Worm (Caenorhabditis elegans) whole organism, early embryonic: ENCODE measurements around the gene sru-30.

ENCODE experiments used
- B0310.2 ChIP-seq: sonication (generic microtip); optimal IDR thresholded peaks from 2 replicates; lab custom pipeline; 2016; ENCODE audit warnings: mild to moderate bottlenecking, missing genetic modification characterization, missing compliant biosample characterization
- F13C5.2 ChIP-seq: sonication (generic microtip); optimal IDR thresholded peaks from 2 replicates; lab custom pipeline; 2017; ENCODE audit warnings: mild to moderate bottlenecking, missing genetic modification characterization, inconsistent platforms, missing compliant biosample characterization
- aly-1 ChIP-seq: sonication (generic microtip); optimal IDR thresholded peaks from 2 replicates; lab custom pipeline; 2016; ENCODE audit warnings: missing genetic modification characterization, missing compliant biosample characterization
- ama-1 ChIP-seq: fragments of 150-350 bp; optimal IDR thresholded peaks from 2 replicates; lab custom pipeline; 2014
- ceh-13 ChIP-seq: fragments of 200-800 bp; sonication (Bioruptor generic); optimal IDR thresholded peaks from 2 replicates; lab custom pipeline; 2018; ENCODE audit warnings: mild to moderate bottlenecking, missing genetic modification characterization, missing compliant biosample characterization
- ceh-36 ChIP-seq: sonication (generic microtip); optimal IDR thresholded peaks from 2 replicates; lab custom pipeline; 2016; ENCODE audit warnings: missing genetic modification characterization, inconsistent platforms, missing compliant biosample characterization
- ets-7 ChIP-seq: sonication (generic microtip); optimal IDR thresholded peaks from 2 replicates; lab custom pipeline; 2016; ENCODE audit warnings: missing genotype, missing genetic modification characterization, missing compliant biosample characterization
- flt-1 ChIP-seq: fragments of 200-800 bp; sonication (Bioruptor generic); IDR thresholded peaks from 2 replicates; pipeline ENCODE4 v1.3.6; 2022; ENCODE audit warnings: missing genetic modification characterization, missing compliant biosample characterization
- hmbx-1 ChIP-seq: sonication (generic microtip); optimal IDR thresholded peaks from 2 replicates; lab custom pipeline; 2016; ENCODE audit warnings: mild to moderate bottlenecking, missing genetic modification characterization, missing compliant biosample characterization
- hmg-4 ChIP-seq: fragments of 200-800 bp; sonication (Bioruptor generic); optimal IDR thresholded peaks from 2 replicates; lab custom pipeline; 2018; ENCODE audit warnings: mild to moderate bottlenecking, missing genetic modification characterization, missing compliant biosample characterization
- hnd-1 ChIP-seq: sonication (generic microtip); optimal IDR thresholded peaks from 2 replicates; lab custom pipeline; 2016; ENCODE audit warnings: missing genetic modification characterization, missing compliant biosample characterization
- pes-1 ChIP-seq: fragments of 200-800 bp; sonication (Bioruptor generic); IDR thresholded peaks from 2 replicates; pipeline ENCODE4 v1.3.6; 2022; ENCODE audit warnings: missing genetic modification reagents, missing genetic modification characterization, missing compliant biosample characterization
- scrt-1 ChIP-seq: fragments of 200-800 bp; sonication (Bioruptor generic); IDR thresholded peaks from 2 replicates; pipeline ENCODE4 v1.3.6; 2022; ENCODE audit warnings: missing genetic modification characterization, missing compliant biosample characterization
- sea-1 ChIP-seq: fragments of 200-800 bp; sonication (Bioruptor generic); conservative IDR thresholded peaks from 2 replicates; pipeline ENCODE4 v1.3.6; 2022; ENCODE audit warnings: missing genetic modification characterization, missing compliant biosample characterization
- tbx-11 ChIP-seq: fragments of 200-800 bp; sonication (Bioruptor generic); IDR thresholded peaks from 2 replicates; pipeline ENCODE4 v1.3.6; 2022; ENCODE audit warnings: missing genetic modification characterization, missing compliant biosample characterization
- tbx-37 ChIP-seq: fragments of 200-800 bp; sonication (Bioruptor generic); conservative IDR thresholded peaks from 2 replicates; pipeline ENCODE4 v1.3.6; 2022; ENCODE audit warnings: missing genetic modification reagents, missing genetic modification characterization, missing compliant biosample characterization
- tra-4 ChIP-seq: sonication (generic microtip); optimal IDR thresholded peaks from 2 replicates; lab custom pipeline; 2017; ENCODE audit warnings: missing genetic modification characterization, missing compliant biosample characterization

The sru-30 gene

DNA sequence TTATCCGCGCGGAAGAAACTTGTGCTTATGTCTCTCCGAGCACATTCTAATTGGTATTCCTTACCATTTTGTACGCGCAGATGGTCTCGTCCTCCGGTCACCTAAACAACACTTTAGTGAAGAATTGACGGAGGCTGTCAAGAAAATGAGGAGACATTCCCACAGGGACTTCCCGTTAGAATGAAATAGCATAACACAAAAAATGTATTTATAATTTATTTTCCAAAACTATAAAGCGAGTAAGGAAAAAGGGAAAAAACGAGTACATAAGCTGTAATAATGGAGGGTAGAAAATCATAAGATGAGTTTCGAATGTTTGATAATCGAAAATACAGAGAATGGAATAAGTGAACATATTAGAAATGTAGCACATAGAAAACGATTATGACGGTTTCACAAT lies 37.9 kb upstream of the sru-30 start, which contains the start of gene F46B6.12:
F46B6.12 (minus strand) TSS at position 101 of the 400 bp plus-strand sequence.
- TF ChIP-seq ama-1 (lab: Kevin White, UChicago): no peak
- TF ChIP-seq ceh-36 (tag; lab: Kevin White, UChicago): no peak
- no peak for TF ChIP-seq ceh-13 (GFP tag; lab: Kevin White, UChicago)
- TF ChIP-seq aly-1 (tag; lab: Kevin White, UChicago): no peak
- no peak for TF ChIP-seq flt-1 (GFP tag; lab: Robert Waterston, UW)

DNA sequence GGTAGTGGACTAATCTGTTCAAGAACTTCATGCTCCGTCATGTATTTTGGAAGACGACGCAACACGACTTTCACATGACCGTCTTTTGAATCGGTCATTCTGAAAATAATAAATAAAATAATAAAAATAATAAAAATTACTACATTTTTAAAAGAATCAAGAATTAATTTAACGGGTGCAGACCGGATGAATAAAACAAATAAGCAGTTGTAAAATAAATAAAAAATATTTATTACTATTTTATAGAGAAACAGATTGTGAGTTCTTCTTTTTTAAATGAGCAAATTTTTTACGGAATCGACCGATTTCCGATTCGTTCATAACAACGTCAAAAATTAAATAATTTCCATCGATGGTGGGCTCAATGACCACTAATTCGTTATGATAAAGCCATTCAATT lies 36.0 kb upstream of the sru-30 start, which contains the start of gene smg-4:
smg-4 (minus strand) TSS at position 101 of the 400 bp plus-strand sequence.
- TF ChIP-seq hnd-1 (no peak), hmg-4 (GFP tag; lab: Kevin White, UChicago) (no peak), aly-1 (tag; lab: Kevin White, UChicago) (no peak), pes-1 (GFP tag; lab: Robert Waterston, UW) (no peak), tra-4 (tag; lab: Kevin White, UChicago) (no peak), tbx-11 (GFP tag; lab: Robert Waterston, UW) (no peak), ets-7 (tag; lab: Kevin White, UChicago) (no peak), tbx-37 (no peak), flt-1 (GFP tag; lab: Robert Waterston, UW) (no peak), scrt-1 (no peak), ceh-13 (GFP tag; lab: Kevin White, UChicago) (no peak), sea-1 (no peak), ama-1 (lab: Kevin White, UChicago) (no peak), hmbx-1 (tag; lab: Kevin White, UChicago) (no peak), ceh-36 (tag; lab: Kevin White, UChicago) (no peak)

ce11 chrV:9779418-9779817 lies 34.2 kb upstream of the sru-30 start, which contains the start of gene F46B6.4:
Gene F46B6.4 (minus strand): TSS chrV:9779518.
- TF ChIP-seq hnd-1: no peak
- no peak for TF ChIP-seq F13C5.2
- TF ChIP-seq B0310.2: no peak
- TF ChIP-seq tbx-11 (GFP tag; lab: Robert Waterston, UW): no peak
- TF ChIP-seq sea-1: no peak
- TF ChIP-seq tra-4 (tag; lab: Kevin White, UChicago): no peak
- TF ChIP-seq hmbx-1 (tag; lab: Kevin White, UChicago): no peak
- no peak for TF ChIP-seq scrt-1
- no peak for TF ChIP-seq tbx-37
- no peak for TF ChIP-seq ama-1 (lab: Kevin White, UChicago)
- TF ChIP-seq ets-7 (tag; lab: Kevin White, UChicago): no peak
- TF ChIP-seq ceh-13 (GFP tag; lab: Kevin White, UChicago): no peak
- TF ChIP-seq flt-1 (GFP tag; lab: Robert Waterston, UW): no peak
- no peak for TF ChIP-seq pes-1 (GFP tag; lab: Robert Waterston, UW)
- TF ChIP-seq aly-1 (tag; lab: Kevin White, UChicago): no peak
- no peak for TF ChIP-seq ceh-36 (tag; lab: Kevin White, UChicago)
- no peak for TF ChIP-seq hmg-4 (GFP tag; lab: Kevin White, UChicago)

ce11 chrV:9782045-9782444 lies 31.6 kb upstream of the sru-30 start:
- TF ChIP-seq ets-7 (tag; lab: Kevin White, UChicago) (no peak), hmbx-1 (tag; lab: Kevin White, UChicago) (no peak), flt-1 (GFP tag; lab: Robert Waterston, UW) (no peak), ceh-36 (tag; lab: Kevin White, UChicago) (no peak), tbx-37 (no peak)

ce11 chrV:9782969-9783368 lies 30.7 kb upstream of the sru-30 start, which contains the start of gene F46B6.5:
Gene F46B6.5 (minus strand): TSS chrV:9783069.
- no peak for TF ChIP-seq ets-7 (tag; lab: Kevin White, UChicago)
- TF ChIP-seq hmbx-1 (tag; lab: Kevin White, UChicago): no peak
- TF ChIP-seq flt-1 (GFP tag; lab: Robert Waterston, UW): no peak

ce11 chrV:9784215-9784614 lies 29.4 kb upstream of the sru-30 start:
- TF ChIP-seq sea-1 (no peak), ets-7 (tag; lab: Kevin White, UChicago) (no peak), F13C5.2 (no peak), tbx-11 (GFP tag; lab: Robert Waterston, UW) (no peak), tra-4 (tag; lab: Kevin White, UChicago) (no peak), B0310.2 (no peak), scrt-1 (no peak), hmg-4 (GFP tag; lab: Kevin White, UChicago) (no peak), ceh-36 (tag; lab: Kevin White, UChicago) (no peak), ceh-13 (GFP tag; lab: Kevin White, UChicago) (no peak), pes-1 (GFP tag; lab: Robert Waterston, UW) (no peak), ama-1 (lab: Kevin White, UChicago) (no peak), tbx-37 (no peak), hnd-1 (no peak), aly-1 (tag; lab: Kevin White, UChicago) (no peak), flt-1 (GFP tag; lab: Robert Waterston, UW) (no peak), hmbx-1 (tag; lab: Kevin White, UChicago) (no peak)

DNA sequence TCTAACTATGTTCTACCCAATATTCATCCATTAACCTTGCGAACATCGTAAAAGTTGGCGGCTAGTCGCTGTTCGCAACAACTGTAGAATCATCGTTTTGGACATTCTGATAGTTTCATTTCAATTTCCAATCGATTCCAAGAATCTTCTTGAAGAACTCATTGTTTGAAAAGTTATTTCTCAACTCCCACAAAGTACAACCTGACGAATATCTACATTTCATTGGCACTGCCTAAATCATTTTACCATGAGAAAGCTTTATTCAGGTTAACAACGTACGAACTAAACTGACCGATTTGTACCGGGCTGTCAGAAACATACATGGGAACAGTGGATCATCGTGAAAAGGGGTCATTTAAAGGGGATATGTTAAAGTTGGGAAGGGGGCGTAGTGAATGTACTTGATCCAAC lies 26.9 kb upstream of the sru-30 start, which contains the start of gene F46B6.6:
F46B6.6 (minus strand) TSS at position 148 of the 411 bp plus-strand sequence.
- TF ChIP-seq scrt-1 (no peak), ama-1 (lab: Kevin White, UChicago) (peak; percentile 44)

- TF ChIP-seq ets-7 (tag; lab: Kevin White, UChicago) (no peak), sea-1 (no peak), pes-1 (GFP tag; lab: Robert Waterston, UW) (no peak), F13C5.2 (peak; percentile 46)
These were observed 23.9 kb upstream of the sru-30 start, which contains the start of gene ztf-7 for ce11 chrV:9789657-9790261. Gene ztf-7 (minus strand): TSS chrV:9789707.
